Worm (Caenorhabditis elegans) whole organism, midembryonic: ENCODE results near the gene C29E4.14.

Source experiments
- T22C8.4 ChIP-seq: fragments of 200-800 bp; sonication (Bioruptor generic); IDR thresholded peaks from 2 replicates; pipeline ENCODE4 v1.3.6; 2022; ENCODE audit warnings: missing genetic modification characterization, missing compliant biosample characterization
- cog-1 ChIP-seq: sonication (generic microtip); optimal IDR thresholded peaks from 2 replicates; lab custom pipeline; 2016; ENCODE audit warnings: missing genetic modification characterization, missing compliant biosample characterization
- flt-1 ChIP-seq: fragments of 200-800 bp; sonication (Bioruptor generic); IDR thresholded peaks from 2 replicates; pipeline ENCODE4 v1.3.6; 2022; ENCODE audit warnings: missing genetic modification characterization, missing compliant biosample characterization
- klf-2 ChIP-seq: fragments of 200-800 bp; sonication (Bioruptor generic); conservative IDR thresholded peaks from 2 replicates; pipeline ENCODE4 v1.3.6; 2022; ENCODE audit warnings: missing genetic modification reagents, missing genetic modification characterization, missing compliant biosample characterization
- med-1 ChIP-seq: sonication (generic microtip); optimal IDR thresholded peaks from 2 replicates; lab custom pipeline; 2017; ENCODE audit warnings: missing genetic modification characterization, mild to moderate bottlenecking, missing compliant biosample characterization, antibody characterized with exemption, missing genetic modification reagents; ENCODE audit not compliant: insufficient read depth
- ref-1 ChIP-seq: fragments of 200-800 bp; sonication (Bioruptor generic); conservative IDR thresholded peaks from 2 replicates; pipeline ENCODE4 v1.3.6; 2022; ENCODE audit warnings: missing genetic modification reagents, missing genetic modification characterization, missing compliant biosample characterization
- tab-1 ChIP-seq: fragments of 200-800 bp; sonication (Bioruptor generic); IDR thresholded peaks from 2 replicates; pipeline ENCODE4 v1.3.6; 2022; ENCODE audit warnings: missing genetic modification characterization, missing compliant biosample characterization
- ztf-23 ChIP-seq: fragments of 200-800 bp; sonication (Bioruptor generic); IDR thresholded peaks from 2 replicates; pipeline ENCODE4 v1.3.6; 2022; ENCODE audit warnings: missing genetic modification reagents, missing genetic modification characterization, missing compliant biosample characterization
- ztf-29 ChIP-seq: fragments of 200-800 bp; sonication (Bioruptor generic); IDR thresholded peaks from 2 replicates; pipeline ENCODE4 v1.3.6; 2022; ENCODE audit warnings: missing genetic modification reagents, missing genetic modification characterization, missing compliant biosample characterization

C29E4.14 gene

ce11 chrIII:7913488-7913887 lies 6.4 kb upstream of the C29E4.14 start, which contains the start of gene ZK688.12:
Gene ZK688.12 (minus strand): TSS chrIII:7913588.
- TF ChIP-seq klf-2 (GFP tag; lab: Robert Waterston, UW): no peak

DNA sequence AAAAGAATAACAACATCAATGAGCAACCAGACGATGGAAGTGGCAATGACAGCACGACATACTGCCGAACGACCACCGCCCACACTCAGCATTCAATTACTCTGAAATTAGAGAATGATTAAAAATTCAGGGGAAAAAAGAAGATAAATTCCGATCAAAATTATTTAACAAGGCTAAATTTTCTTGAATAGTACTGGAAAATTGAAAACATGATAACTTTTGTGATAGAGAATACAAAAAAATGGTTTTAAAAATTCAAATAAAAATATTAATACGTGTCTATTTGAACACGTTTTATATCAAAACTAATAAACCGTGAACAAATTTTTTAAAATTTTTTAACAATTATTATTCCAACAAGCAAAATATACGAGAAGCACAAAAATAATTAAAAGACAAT lies 2.3 kb upstream of the C29E4.14 start, which contains the start of gene gly-3:
TSS of gene gly-3 (minus strand) at position 101 of the 400 bp plus-strand sequence.
- TF ChIP-seq tab-1 (GFP tag; lab: Robert Waterston, UW): no peak

- TF ChIP-seq ztf-23 (no peak), T22C8.4 (GFP tag; lab: Robert Waterston, UW) (no peak), ztf-29 (GFP tag; lab: Robert Waterston, UW) (no peak), klf-2 (GFP tag; lab: Robert Waterston, UW) (no peak), flt-1 (no peak), tab-1 (GFP tag; lab: Robert Waterston, UW) (no peak), ref-1 (no peak), med-1 (no peak), cog-1 (no peak)
These were observed 2.3 kb downstream of the C29E4.14 start, which contains the start of gene C29E4.17 for ce11 chrIII:7922207-7922606. Gene C29E4.17 (plus strand): TSS chrIII:7922507.

DNA sequence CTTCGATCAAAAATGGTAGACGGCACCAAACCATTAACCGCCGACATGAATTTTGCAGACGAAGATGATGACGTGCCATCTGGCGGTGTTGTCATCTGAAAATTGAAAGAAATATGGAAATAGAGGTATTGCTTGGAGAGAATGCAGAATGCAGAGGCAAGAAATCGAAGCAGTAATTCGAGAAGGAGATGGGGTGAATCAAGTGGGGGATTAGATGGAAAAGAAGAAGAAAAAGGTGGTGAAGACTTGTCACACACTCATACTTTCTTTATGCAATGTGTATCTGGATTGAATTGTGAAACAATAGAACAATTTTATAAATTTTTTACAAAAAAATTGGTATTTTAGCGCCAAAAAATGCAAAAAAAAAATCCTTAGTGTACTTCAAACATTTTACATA lies 4.9 kb downstream of the C29E4.14 start, which contains the start of gene tag-250:
TSS of gene tag-250 (minus strand) at position 101 of the 400 bp plus-strand sequence.
- no peak for TF ChIP-seq med-1
- TF ChIP-seq ztf-23: no peak
- no peak for TF ChIP-seq cog-1
- TF ChIP-seq ztf-29 (GFP tag; lab: Robert Waterston, UW): no peak
- TF ChIP-seq T22C8.4 (GFP tag; lab: Robert Waterston, UW): no peak
- no peak for TF ChIP-seq ref-1
- TF ChIP-seq tab-1 (GFP tag; lab: Robert Waterston, UW): no peak
- TF ChIP-seq flt-1: no peak
- TF ChIP-seq klf-2 (GFP tag; lab: Robert Waterston, UW): no peak

ce11 chrIII:7925968-7926367 lies 6.0 kb downstream of the C29E4.14 start:
- TF ChIP-seq cog-1 (no peak), ztf-29 (GFP tag; lab: Robert Waterston, UW) (no peak), flt-1 (no peak), ref-1 (no peak), klf-2 (GFP tag; lab: Robert Waterston, UW) (no peak), ztf-23 (no peak), tab-1 (GFP tag; lab: Robert Waterston, UW) (no peak), T22C8.4 (GFP tag; lab: Robert Waterston, UW) (no peak), med-1 (no peak)

DNA sequence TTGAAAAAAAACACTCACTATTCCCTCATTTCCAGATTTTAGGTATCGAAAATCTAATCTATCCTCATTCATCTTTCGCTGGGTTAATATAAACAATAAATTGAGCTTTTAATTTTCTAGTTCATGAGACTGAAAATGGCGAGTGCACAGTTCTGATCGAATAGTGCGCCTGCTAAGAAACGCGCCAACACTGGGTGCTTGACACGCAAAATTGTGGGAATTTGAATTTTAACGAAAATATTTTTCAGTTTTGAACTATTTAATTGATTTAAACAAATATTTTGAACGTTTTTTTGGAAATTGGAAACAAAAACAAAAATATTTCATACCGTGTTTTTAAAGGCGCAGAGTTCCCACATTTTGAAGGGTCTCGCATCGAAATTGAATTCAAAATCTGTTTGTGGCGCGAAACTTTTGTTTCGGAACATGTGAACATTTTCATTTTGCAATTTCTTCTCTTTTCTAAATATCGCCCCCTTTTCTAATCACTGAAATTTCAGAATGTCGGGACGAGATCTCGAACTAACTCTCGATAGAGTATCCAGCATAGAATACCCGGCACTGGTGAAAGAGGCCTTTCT lies 8.7 kb downstream of the C29E4.14 start, which contains the start of the genes C29E4.13 and npp-15:
TSS of gene C29E4.13 (minus strand) at position 169 of the 581 bp plus-strand sequence.
TSS of gene npp-15 (plus strand) at position 495 of the 581 bp plus-strand sequence.
- TF ChIP-seq klf-2 (GFP tag; lab: Robert Waterston, UW) (no peak), med-1 (no peak), ztf-29 (GFP tag; lab: Robert Waterston, UW) (no peak), flt-1 (no peak), tab-1 (GFP tag; lab: Robert Waterston, UW) (no peak), ztf-23 (no peak), cog-1 (no peak), T22C8.4 (GFP tag; lab: Robert Waterston, UW) (no peak), ref-1 (no peak)

DNA sequence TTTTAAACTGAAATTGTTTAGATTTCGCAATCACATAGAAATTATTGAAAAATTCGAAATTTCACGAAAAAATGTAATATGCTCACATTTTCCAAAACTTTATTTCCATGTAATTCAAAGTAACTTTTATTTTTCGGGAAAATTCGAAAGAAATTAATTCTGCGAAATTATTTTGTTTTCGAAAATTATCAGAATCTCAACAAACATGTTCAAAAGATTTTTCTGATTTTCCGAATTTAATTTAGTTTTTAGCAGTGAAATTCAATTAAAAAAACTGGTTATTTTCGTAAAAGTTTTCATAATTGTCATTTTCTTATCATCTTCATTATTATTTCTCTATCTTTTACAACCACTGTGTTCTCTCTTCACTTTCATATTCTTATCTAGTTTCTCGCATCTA lies 13.3 kb downstream of the C29E4.14 start, which contains the start of gene ran-2:
TSS of gene ran-2 (plus strand) at position 301 of the 400 bp plus-strand sequence.
- TF ChIP-seq cog-1 (no peak), ref-1 (no peak), klf-2 (GFP tag; lab: Robert Waterston, UW) (no peak), T22C8.4 (GFP tag; lab: Robert Waterston, UW) (no peak), med-1 (no peak), flt-1 (no peak), ztf-23 (no peak), tab-1 (GFP tag; lab: Robert Waterston, UW) (no peak), ztf-29 (GFP tag; lab: Robert Waterston, UW) (no peak)

DNA sequence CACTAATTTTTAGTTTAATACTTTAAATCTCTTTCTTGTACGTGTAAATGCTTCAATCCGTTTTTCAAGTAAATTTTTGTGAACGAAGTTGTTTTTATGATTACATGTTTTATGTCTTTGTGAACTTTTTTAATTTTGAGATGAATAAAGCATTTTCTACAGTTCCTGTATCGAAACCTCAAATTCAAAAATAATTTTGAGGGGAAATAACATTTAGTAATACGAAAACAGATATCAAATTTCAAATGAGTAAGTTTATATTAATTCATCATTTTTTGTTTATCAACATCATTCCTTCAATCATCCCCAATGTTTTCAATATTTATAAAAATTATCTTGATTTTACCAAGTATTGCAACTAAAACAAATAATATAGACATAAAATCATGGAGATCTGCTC lies 17.6 kb downstream of the C29E4.14 start, which contains the start of gene C29E4.10:
TSS of gene C29E4.10 (plus strand) at position 301 of the 400 bp plus-strand sequence.
- no peak for TF ChIP-seq flt-1
- no peak for TF ChIP-seq cog-1
- no peak for TF ChIP-seq tab-1 (GFP tag; lab: Robert Waterston, UW)
- no peak for TF ChIP-seq ref-1
- no peak for TF ChIP-seq T22C8.4 (GFP tag; lab: Robert Waterston, UW)
- TF ChIP-seq ztf-29 (GFP tag; lab: Robert Waterston, UW): no peak
- no peak for TF ChIP-seq ztf-23
- TF ChIP-seq klf-2 (GFP tag; lab: Robert Waterston, UW): no peak
- no peak for TF ChIP-seq med-1

DNA sequence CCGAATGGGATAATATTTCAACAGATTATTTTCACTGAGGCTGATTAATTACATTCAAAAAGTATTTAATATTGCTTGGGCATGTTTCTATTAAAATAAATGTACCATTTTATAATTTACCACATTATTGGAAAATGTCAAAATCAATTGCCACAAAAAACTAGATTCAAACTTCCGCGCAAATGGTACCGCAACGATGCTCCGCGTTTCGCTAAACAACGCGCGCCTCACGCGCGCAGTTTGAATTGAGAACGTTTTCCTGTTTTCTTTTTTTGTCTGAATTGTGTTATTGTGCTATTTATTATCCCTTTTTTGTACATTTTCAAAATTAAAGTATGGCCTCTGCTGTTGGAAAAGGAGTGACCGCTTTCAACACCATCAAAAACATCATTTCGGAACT lies 20.9 kb downstream of the C29E4.14 start, which contains the start of gene C29E4.12:
TSS of gene C29E4.12 (plus strand) at position 333 of the 400 bp plus-strand sequence.
- TF ChIP-seq T22C8.4 (GFP tag; lab: Robert Waterston, UW) (no peak), cog-1 (no peak), klf-2 (GFP tag; lab: Robert Waterston, UW) (no peak), flt-1 (no peak), ztf-23 (no peak), tab-1 (GFP tag; lab: Robert Waterston, UW) (no peak), ref-1 (no peak), ztf-29 (GFP tag; lab: Robert Waterston, UW) (no peak), med-1 (no peak)

DNA sequence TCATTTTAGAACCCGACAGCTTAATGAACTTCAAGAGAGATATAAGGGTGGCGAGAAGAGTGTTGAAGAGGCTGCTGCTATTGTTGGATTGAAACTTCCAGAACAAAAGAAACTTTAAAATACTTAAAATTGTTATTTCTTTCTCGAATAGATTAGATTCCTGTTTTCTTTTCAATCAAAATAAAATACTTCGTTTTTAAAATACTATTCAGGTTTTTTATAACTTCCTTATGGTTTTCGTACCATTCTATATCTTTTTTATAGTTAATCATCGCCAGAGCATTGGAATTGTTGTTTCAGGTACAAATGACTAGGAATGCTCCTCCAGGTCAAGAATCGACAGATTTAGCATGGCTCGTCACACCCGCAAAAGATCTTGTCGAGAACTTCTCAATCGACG lies 21.5 kb downstream of the C29E4.14 start, which contains the start of gene kle-2:
TSS of gene kle-2 (plus strand) at position 301 of the 400 bp plus-strand sequence.
- TF ChIP-seq flt-1 (no peak), tab-1 (GFP tag; lab: Robert Waterston, UW) (no peak), ztf-23 (no peak), T22C8.4 (GFP tag; lab: Robert Waterston, UW) (no peak), klf-2 (GFP tag; lab: Robert Waterston, UW) (no peak), med-1 (no peak), ztf-29 (GFP tag; lab: Robert Waterston, UW) (no peak), ref-1 (no peak), cog-1 (no peak)
